Fruit fly (Drosophila melanogaster) whole organism, embryonic: ENCODE results near the gene CG33108.
A peak's percentile ranks its signal among the peaks of the same experiment; 100 is the strongest.

Source experiments
- Adf1 ChIP-seq: fragments of 200-800 bp; sonication (Bioruptor generic); IDR thresholded peaks from 2 replicates; pipeline ENCODE4 v1.3.6; 2022; ENCODE audit warnings: missing biosample characterization, missing genetic modification characterization
- Aef1 ChIP-seq: fragments of 200-800 bp; sonication (Bioruptor generic); IDR thresholded peaks from 3 replicates; pipeline ENCODE4 v1.3.6; 2022; ENCODE audit warnings: missing biosample characterization, missing genetic modification characterization
- Awh ChIP-seq: fragments of 200-800 bp; sonication (Bioruptor generic); IDR thresholded peaks from 2 replicates; pipeline ENCODE4, ENCODE4 v1.3.6; 2022; ENCODE audit warnings: missing biosample characterization, missing genetic modification characterization
- CG10147 ChIP-seq: fragments of 200-800 bp; sonication (Bioruptor generic); optimal IDR thresholded peaks from 2 replicates; lab custom pipeline; 2019; ENCODE audit warnings: missing biosample characterization, mild to moderate bottlenecking, missing genetic modification characterization, moderate library complexity
- CG10565 ChIP-seq: fragments of 200-800 bp; sonication (Bioruptor generic); optimal IDR thresholded peaks from 3 replicates; lab custom pipeline; 2016; ENCODE audit warnings: missing biosample characterization, mild to moderate bottlenecking, missing genetic modification characterization
- CG12236 ChIP-seq: fragments of 200-800 bp; sonication (Bioruptor generic); optimal IDR thresholded peaks from 2 replicates; lab custom pipeline; 2016; ENCODE audit warnings: missing biosample characterization, missing genetic modification characterization
- CG12769 ChIP-seq: fragments of 200-800 bp; sonication (Bioruptor generic); optimal IDR thresholded peaks from 2 replicates; lab custom pipeline; 2019; ENCODE audit warnings: missing biosample characterization, mild to moderate bottlenecking, missing genetic modification characterization, moderate library complexity
- CG15601 ChIP-seq: fragments of 200-800 bp; sonication (Bioruptor generic); optimal IDR thresholded peaks from 3 replicates; lab custom pipeline; 2019; ENCODE audit warnings: missing biosample characterization, mild to moderate bottlenecking, missing genetic modification characterization, moderate library complexity
- CG16813 ChIP-seq: fragments of 200-800 bp; sonication (Bioruptor generic); IDR thresholded peaks from 3 replicates; pipeline ENCODE4 v1.3.6; 2022; ENCODE audit warnings: missing biosample characterization, missing genetic modification characterization; ENCODE audit not compliant: partially characterized antibody
- CG17802 ChIP-seq: fragments of 200-800 bp; sonication (Bioruptor generic); optimal IDR thresholded peaks from 2 replicates; lab custom pipeline; 2018; ENCODE audit warnings: missing biosample characterization, mild to moderate bottlenecking, missing genetic modification characterization, moderate library complexity
- CG2116 ChIP-seq: fragments of 200-800 bp; sonication (Bioruptor generic); optimal IDR thresholded peaks from 3 replicates; lab custom pipeline; 2018; ENCODE audit warnings: missing biosample characterization, mild to moderate bottlenecking, missing genetic modification characterization
- CG31388 ChIP-seq: fragments of 200-800 bp; sonication (Bioruptor generic); optimal IDR thresholded peaks from 2 replicates; lab custom pipeline; 2016; ENCODE audit warnings: missing biosample characterization, missing genetic modification characterization
- CG33213 ChIP-seq: fragments of 200-800 bp; sonication (Bioruptor generic); optimal IDR thresholded peaks from 3 replicates; lab custom pipeline; 2016; ENCODE audit warnings: missing biosample characterization, missing genetic modification characterization
- CG33557 ChIP-seq: fragments of 200-800 bp; sonication (Bioruptor generic); optimal IDR thresholded peaks from 2 replicates; lab custom pipeline; 2019; ENCODE audit warnings: missing biosample characterization, mild to moderate bottlenecking, missing genetic modification characterization, moderate library complexity
- CG6689 ChIP-seq: fragments of 200-800 bp; sonication (Bioruptor generic); IDR thresholded peaks from 2 replicates; pipeline ENCODE4 v1.3.6; 2022; ENCODE audit warnings: missing biosample characterization, missing genetic modification characterization
- CG8281 ChIP-seq: fragments of 200-800 bp; sonication (Bioruptor generic); optimal IDR thresholded peaks from 2 replicates; lab custom pipeline; 2018; ENCODE audit warnings: missing biosample characterization, mild to moderate bottlenecking, missing genetic modification characterization, moderate library complexity
- CG8290 ChIP-seq, 3 experiments: fragments of 200-800 bp; sonication (Bioruptor generic); optimal IDR thresholded peaks; 2 replicates each; lab custom pipeline; 2016 to 2019; ENCODE audit warnings: missing biosample characterization in 3 of 3, missing genetic modification characterization in 3 of 3, mild to moderate bottlenecking in 2 of 3, moderate library complexity in 1 of 3
- CHES-1-like ChIP-seq: fragments of 200-800 bp; sonication (Bioruptor generic); optimal IDR thresholded peaks from 2 replicates; lab custom pipeline; 2016; ENCODE audit warnings: missing biosample characterization, missing genetic modification characterization
- CrebB ChIP-seq: fragments of 200-800 bp; sonication (Bioruptor generic); optimal IDR thresholded peaks from 3 replicates; lab custom pipeline; 2018; ENCODE audit warnings: missing biosample characterization, mild to moderate bottlenecking, missing genetic modification characterization
- Dip2 ChIP-seq: fragments of 200-800 bp; sonication (Bioruptor generic); IDR thresholded peaks from 2 replicates; pipeline ENCODE4 v1.3.6; 2022; ENCODE audit warnings: missing biosample characterization, missing genetic modification characterization
- Dp ChIP-seq: fragments of 200-800 bp; sonication (Bioruptor generic); optimal IDR thresholded peaks from 2 replicates; lab custom pipeline; 2018; ENCODE audit warnings: missing biosample characterization, mild to moderate bottlenecking, missing genetic modification characterization, moderate library complexity
- Drgx ChIP-seq: fragments of 200-800 bp; sonication (Bioruptor generic); IDR thresholded peaks from 2 replicates; pipeline ENCODE4 v1.3.6; 2022; ENCODE audit warnings: missing biosample characterization, missing genetic modification characterization
- E2f2 ChIP-seq: fragments of 200-800 bp; sonication (Bioruptor generic); IDR thresholded peaks from 2 replicates; pipeline ENCODE4 v1.3.6; 2022; ENCODE audit warnings: missing biosample characterization, missing genetic modification characterization
- Fer2 ChIP-seq: fragments of 200-800 bp; sonication (Bioruptor generic); optimal IDR thresholded peaks from 2 replicates; lab custom pipeline; 2018; ENCODE audit warnings: missing biosample characterization, mild to moderate bottlenecking, missing genetic modification characterization, moderate library complexity
- HmgD ChIP-seq: fragments of 200-800 bp; sonication (Bioruptor generic); optimal IDR thresholded peaks from 3 replicates; lab custom pipeline; 2016; ENCODE audit warnings: missing biosample characterization, missing genetic modification characterization
- Hr3 ChIP-seq: fragments of 200-800 bp; sonication (Bioruptor generic); optimal IDR thresholded peaks from 3 replicates; lab custom pipeline; 2016; ENCODE audit warnings: missing biosample characterization, missing genetic modification characterization
- MTF-1 ChIP-seq: fragments of 200-800 bp; sonication (Bioruptor generic); optimal IDR thresholded peaks from 2 replicates; lab custom pipeline; 2018; ENCODE audit warnings: missing biosample characterization, mild to moderate bottlenecking, missing genetic modification characterization, borderline replicate concordance
- Mad ChIP-seq: fragments of 200-800 bp; sonication (Bioruptor generic); optimal IDR thresholded peaks from 2 replicates; lab custom pipeline; 2016; ENCODE audit warnings: missing biosample characterization, missing genetic modification characterization
- NFAT ChIP-seq: fragments of 200-800 bp; sonication (Bioruptor generic); IDR thresholded peaks from 2 replicates; pipeline ENCODE4 v1.3.6; 2022; ENCODE audit warnings: missing biosample characterization, missing genetic modification characterization
- Taf1 ChIP-seq: fragments of 200-800 bp; sonication (Bioruptor generic); IDR thresholded peaks from 2 replicates; pipeline ENCODE4 v1.3.6; 2022; ENCODE audit warnings: missing biosample characterization, missing genetic modification characterization
- ab ChIP-seq: fragments of 200-800 bp; sonication (Bioruptor generic); optimal IDR thresholded peaks from 2 replicates; lab custom pipeline; 2016; ENCODE audit warnings: missing biosample characterization, missing genetic modification characterization
- ash1 ChIP-seq: fragments of 200-800 bp; sonication (Bioruptor generic); optimal IDR thresholded peaks from 2 replicates; lab custom pipeline; 2018; ENCODE audit warnings: missing biosample characterization, mild to moderate bottlenecking, missing genetic modification characterization
- bsh ChIP-seq, 2 experiments: fragments of 200-800 bp; sonication (Bioruptor generic); optimal IDR thresholded peaks; 2 replicates each; lab custom pipeline; 2017 to 2018; ENCODE audit warnings: mild to moderate bottlenecking in 2 of 2, missing biosample characterization in 2 of 2, missing genetic modification characterization in 2 of 2, moderate library complexity in 1 of 2
- chinmo ChIP-seq: fragments of 200-800 bp; sonication (Bioruptor generic); IDR thresholded peaks from 4 replicates; pipeline ENCODE4 v1.3.6; 2022; ENCODE audit warnings: missing biosample characterization, missing genetic modification characterization; ENCODE audit not compliant: partially characterized antibody
- da ChIP-seq: fragments of 200-800 bp; sonication (Bioruptor generic); optimal IDR thresholded peaks from 2 replicates; lab custom pipeline; 2016; ENCODE audit warnings: missing biosample characterization, missing genetic modification characterization
- dpn ChIP-seq, 2 experiments: fragments of 200-800 bp; sonication (Bioruptor generic); optimal IDR thresholded peaks; 3 replicates each; lab custom pipeline; 2016; ENCODE audit warnings: missing biosample characterization in 2 of 2, missing genetic modification characterization in 2 of 2
- fru ChIP-seq: fragments of >200 bp; optimal IDR thresholded peaks from 2 replicates; lab custom pipeline; 2017
- gsb ChIP-seq: fragments of 200-800 bp; sonication (Bioruptor generic); IDR thresholded peaks from 2 replicates; pipeline ENCODE4 v1.3.6; 2022; ENCODE audit warnings: missing biosample characterization, missing genetic modification characterization
- hbn ChIP-seq: fragments of 200-800 bp; sonication (Bioruptor generic); IDR thresholded peaks from 2 replicates; pipeline ENCODE4 v1.3.6; 2022; ENCODE audit warnings: missing biosample characterization, missing genetic modification characterization; ENCODE audit not compliant: partially characterized antibody
- ken ChIP-seq: fragments of 200-800 bp; sonication (Bioruptor generic); IDR thresholded peaks from 3 replicates; pipeline ENCODE4 v1.3.6; 2022; ENCODE audit warnings: missing biosample characterization, missing genetic modification characterization
- klu ChIP-seq: fragments of 200-800 bp; sonication (Bioruptor generic); IDR thresholded peaks from 2 replicates; pipeline ENCODE4 v1.3.6; 2022; ENCODE audit warnings: missing biosample characterization, missing genetic modification characterization
- mld ChIP-seq: fragments of 200-800 bp; sonication (Bioruptor generic); IDR thresholded peaks from 3 replicates; pipeline ENCODE4 v1.3.6; 2022; ENCODE audit warnings: missing biosample characterization, missing genetic modification characterization; ENCODE audit not compliant: partially characterized antibody
- otp ChIP-seq: fragments of 200-800 bp; sonication (Bioruptor generic); IDR thresholded peaks from 3 replicates; pipeline ENCODE4, ENCODE4 v1.3.6; 2022; ENCODE audit warnings: missing biosample characterization, missing genetic modification characterization
- run ChIP-seq: fragments of 200-800 bp; sonication (Bioruptor generic); optimal IDR thresholded peaks from 3 replicates; lab custom pipeline; 2018; ENCODE audit warnings: missing biosample characterization, mild to moderate bottlenecking, missing genetic modification characterization
- tll ChIP-seq, 2 experiments: fragments of 200-800 bp in 1 of 2; fragments of >200 bp in 1 of 2; sonication (Bioruptor generic) in 1 of 2; optimal IDR thresholded peaks; 2 replicates each; lab custom pipeline; 2017 to 2019; ENCODE audit warnings: missing biosample characterization in 2 of 2, missing genetic modification characterization in 2 of 2, mild to moderate bottlenecking in 1 of 2, moderate library complexity in 1 of 2
- trem ChIP-seq: fragments of 200-800 bp; optimal IDR thresholded peaks from 3 replicates; lab custom pipeline; 2019; ENCODE audit warnings: missing biosample characterization, mild to moderate bottlenecking, missing genetic modification characterization, moderate library complexity
- vvl ChIP-seq: fragments of 200-800 bp; sonication (Bioruptor generic); IDR thresholded peaks from 2 replicates; pipeline ENCODE4 v1.3.6; 2022; ENCODE audit warnings: missing biosample characterization, missing genetic modification characterization

CG33108 gene

DNA sequence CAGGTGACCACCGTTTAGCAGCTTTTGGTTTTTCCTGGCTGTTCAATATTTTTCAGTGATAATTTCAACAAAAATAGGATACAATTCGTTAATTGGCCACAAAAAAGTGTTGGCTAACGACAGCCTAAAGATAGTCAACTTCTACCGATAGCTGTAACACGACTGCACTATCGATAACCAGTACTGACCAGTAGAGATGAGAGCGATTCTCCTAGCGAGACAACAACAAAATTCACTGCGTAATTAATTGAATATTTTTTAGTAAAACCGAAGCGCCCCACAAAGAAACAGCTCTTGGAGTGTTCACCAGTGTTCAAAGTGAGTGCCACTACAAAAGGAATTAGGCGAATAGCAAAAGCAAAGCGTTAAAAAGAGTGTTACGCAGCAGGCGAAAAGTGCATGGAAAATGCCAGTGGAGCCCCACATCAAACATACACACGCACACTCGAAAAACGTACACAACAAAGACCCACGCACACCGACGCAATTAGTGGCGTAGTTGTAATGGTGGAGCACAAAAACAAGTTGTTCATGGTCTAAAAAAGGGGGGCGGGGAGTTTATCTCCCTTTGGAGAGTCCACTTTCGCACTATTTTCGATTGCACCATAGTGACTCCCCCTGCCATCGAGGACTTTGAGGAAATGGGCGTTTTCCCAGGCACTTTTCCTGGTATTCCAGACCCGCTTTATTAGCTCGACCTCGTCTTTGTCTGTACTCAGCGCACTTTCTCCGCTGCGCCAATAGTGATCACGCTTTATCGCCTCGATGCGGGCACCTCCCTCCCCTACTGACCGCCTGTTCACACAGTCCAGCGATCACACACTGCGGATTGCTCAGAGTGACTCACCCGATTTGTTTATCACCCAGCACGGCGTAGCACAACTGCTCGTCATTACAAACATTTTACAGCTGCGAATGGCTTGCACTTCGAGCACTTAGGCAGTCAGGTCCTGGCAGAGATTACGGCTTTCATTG lies 2.3 kb upstream of the CG33108 start, which contains the start of the genes Epp and Rab7 (continued):
- TF ChIP-seq CG2116 (GFP tag; lab: Kevin White, UChicago) (peak; percentile 95), Awh (GFP tag; lab: Robert Waterston, UW) (no peak), mld (GFP tag; lab: Robert Waterston, UW) (peak; percentile 84; the same call in 2 of the 3 replicates), Taf1 (GFP tag; lab: Robert Waterston, UW) (no peak), ab (GFP tag; lab: Kevin White, UChicago) (no peak), CG33213 (peak; percentile 51), CG33557 (GFP tag; lab: Kevin White, UChicago) (no peak), run (no peak), gsb (no peak), vvl (peak; percentile 63), chinmo (GFP tag; lab: Robert Waterston, UW) (peak; percentile 96), CHES-1-like (peak; percentile 85), Adf1 (no peak), trem (tag; lab: Kevin White, UChicago) (peak; percentile 54), MTF-1 (GFP tag; lab: Kevin White, UChicago) (no peak), CrebB (tag; lab: Kevin White, UChicago) (no peak), NFAT (GFP tag; lab: Robert Waterston, UW) (peak; percentile 66; the same call in 1 of the 2 replicates), CG16813 (peak; percentile 90), Fer2 (tag; lab: Kevin White, UChicago) (peak; percentile 23), CG17802 (tag; lab: Kevin White, UChicago) (no peak), Dip2 (GFP tag; lab: Robert Waterston, UW) (no peak), CG10147 (GFP tag; lab: Kevin White, UChicago) (peak; percentile 5), CG15601 (tag; lab: Kevin White, UChicago) (peak; percentile 28), Dp (GFP tag; lab: Kevin White, UChicago) (peak; percentile 11), CG12769 (tag; lab: Kevin White, UChicago) (no peak), E2f2 (GFP tag; lab: Robert Waterston, UW) (peak; percentile 20; the same call in 1 of the 2 replicates), CG6689 (no peak), ken (GFP tag; lab: Robert Waterston, UW) (peak; percentile 53; the same call in 1 of the 3 replicates), klu (GFP tag; lab: Robert Waterston, UW) (no peak), Mad (GFP tag; lab: Kevin White, UChicago) (peak; percentile 48), dpn (GFP tag; optimal IDR thresholded peaks at IDR 0.05; lab: Kevin White, UChicago) (peak; percentile 53 to 67), Drgx (GFP tag; lab: Robert Waterston, UW) (no peak; the same call in 1 of the 2 replicates), ash1 (peak; percentile 29), otp (GFP tag; lab: Robert Waterston, UW) (peak; percentile 18; the same call in 1 of the 3 replicates), tll (GFP tag; optimal IDR thresholded peaks at IDR 0.05; lab: Kevin White, UChicago) (peak in 1 of 2 experiments; percentile 0), fru (no peak), bsh (GFP tag; optimal IDR thresholded peaks at IDR 0.05; lab: Kevin White, UChicago) (peak in 1 of 2 experiments; percentile 24), da (GFP tag; lab: Kevin White, UChicago) (no peak), hbn (GFP tag; lab: Robert Waterston, UW) (peak; percentile 89), CG8290 (GFP tag; optimal IDR thresholded peaks at IDR 0.05; lab: Kevin White, UChicago) (peak; percentile 23), CG8290 (tag; optimal IDR thresholded peaks at IDR 0.05; lab: Kevin White, UChicago) (peak in 1 of 2 experiments; percentile 73), CG12236 (GFP tag; lab: Kevin White, UChicago) (no peak), Aef1 (GFP tag; lab: Robert Waterston, UW) (peak; percentile 68; the same call in 2 of the 3 replicates), Hr3 (GFP tag; lab: Kevin White, UChicago) (peak; percentile 39), CG31388 (GFP tag; lab: Kevin White, UChicago) (no peak), CG8281 (tag; lab: Kevin White, UChicago) (no peak), CG10565 (GFP tag; lab: Kevin White, UChicago) (no peak), HmgD (GFP tag; lab: Kevin White, UChicago) (peak; percentile 77)
